In genomic region chrX:1052684-1053389, dm6 we compare ENCODE assay signal across 4 fruit fly cellular contexts.
TF ChIP-seq lines count a peak whose summit lies in the region.

No protein-coding gene starts in this region.

TF ChIP-seq in whole organism, adult, 20 proteins besides CTCF, POLR2A, EP300 and RAD21 (continued from another document):
- peak; percentile 25 for TF ChIP-seq CG33017 (tag; optimal IDR thresholded peaks at IDR 0.05; lab: Kevin White, UChicago)

TF ChIP-seq in whole organism, embryonic, 481 proteins besides CTCF, POLR2A, EP300 and RAD21 (continued from another document and continues in another):
- TF ChIP-seq HLH4C (GFP tag; IDR thresholded peaks at IDR 0.05; lab: Robert Waterston, UW; ENCODE audit: partially characterized antibody) (no peak), org-1 (GFP tag; optimal IDR thresholded peaks at IDR 0.05; lab: Kevin White, UChicago) (peak; percentile 8), croc (GFP tag; conservative IDR thresholded peaks at IDR 0.05; lab: Robert Waterston, UW) (peak; percentile 42; the same call in 1 of the 3 replicates), Lim3 (GFP tag; IDR thresholded peaks at IDR 0.05; lab: Robert Waterston, UW) (no peak), YL-1 (GFP tag; optimal IDR thresholded peaks at IDR 0.05; lab: Kevin White, UChicago) (no peak), CG1603 (tag; optimal IDR thresholded peaks at IDR 0.05; lab: Kevin White, UChicago) (peak; percentile 77), CG33557 (GFP tag; optimal IDR thresholded peaks at IDR 0.05; lab: Kevin White, UChicago) (peak; percentile 2), Fer3 (tag; optimal IDR thresholded peaks at IDR 0.05; lab: Kevin White, UChicago) (peak; percentile 25), Pdp1 (GFP tag; optimal IDR thresholded peaks at IDR 0.05; lab: Kevin White, UChicago) (peak in 1 of 2 experiments; percentile 40), Antp (GFP tag; optimal IDR thresholded peaks at IDR 0.05; lab: Kevin White, UChicago) (peak; percentile 52), CG7839 (tag; optimal IDR thresholded peaks at IDR 0.05; lab: Kevin White, UChicago) (peak; percentile 61), Hr51 (GFP tag; optimal IDR thresholded peaks at IDR 0.05; lab: Kevin White, UChicago) (peak in 1 of 2 experiments; percentile 43), Sox102F (GFP tag; optimal IDR thresholded peaks at IDR 0.05; lab: Kevin White, UChicago) (peak; percentile 60), fd96Cb (tag; optimal IDR thresholded peaks at IDR 0.05; lab: Kevin White, UChicago) (peak; percentile 55), slp2 (GFP tag; optimal IDR thresholded peaks at IDR 0.05; lab: Kevin White, UChicago) (no peak), CG18011 (GFP tag; optimal IDR thresholded peaks at IDR 0.05; lab: Kevin White, UChicago) (no peak), CG9817 (tag; optimal IDR thresholded peaks at IDR 0.05; lab: Kevin White, UChicago) (peak; percentile 31), CG7786 (GFP tag; optimal IDR thresholded peaks at IDR 0.05; lab: Kevin White, UChicago) (peak; percentile 8), Med (GFP tag; lab: Kevin White, UChicago) (peak; percentile 88), dmrt99B (tag; optimal IDR thresholded peaks at IDR 0.05; lab: Kevin White, UChicago) (peak; percentile 57), pan (optimal IDR thresholded peaks at IDR 0.05; lab: Kevin White, UChicago) (no peak), pan (GFP tag; optimal IDR thresholded peaks at IDR 0.05 in 1 of 2, IDR thresholded peaks at IDR 0.05 in 1 of 2) (peak in 1 of 2 experiments; percentile 37), dpn (GFP tag; optimal IDR thresholded peaks at IDR 0.05; lab: Kevin White, UChicago) (peak; percentile 3 to 42), grau (tag; optimal IDR thresholded peaks at IDR 0.05; lab: Kevin White, UChicago) (peak; percentile 49), nerfin-1 (tag; optimal IDR thresholded peaks at IDR 0.05; lab: Kevin White, UChicago) (peak; percentile 7), ftz-f1 (GFP tag; optimal IDR thresholded peaks at IDR 0.05; lab: Kevin White, UChicago) (no peak), CG14441 (GFP tag; IDR thresholded peaks at IDR 0.05; lab: Robert Waterston, UW) (peak; percentile 43; the same call in 1 of the 2 replicates), prd (optimal IDR thresholded peaks at IDR 0.05; lab: Kevin White, UChicago) (no peak), prd (GFP tag; IDR thresholded peaks at IDR 0.05; lab: Robert Waterston, UW) (peak; percentile 58; the same call in 1 of the 3 replicates), CG16863 (GFP tag; optimal IDR thresholded peaks at IDR 0.05; lab: Kevin White, UChicago) (peak; percentile 18), HLH3B (GFP tag; IDR thresholded peaks at IDR 0.05; lab: Robert Waterston, UW) (peak; percentile 40; the same call in 1 of the 2 replicates), Ssrp (tag; optimal IDR thresholded peaks at IDR 0.05; lab: Kevin White, UChicago) (peak; percentile 37), CG7271 (tag; optimal IDR thresholded peaks at IDR 0.05; lab: Kevin White, UChicago) (no peak), CG30431 (GFP tag; optimal IDR thresholded peaks at IDR 0.05; lab: Kevin White, UChicago) (peak; percentile 45), cwo (GFP tag; optimal IDR thresholded peaks at IDR 0.05; lab: Kevin White, UChicago) (peak; percentile 12), ttk (GFP tag; IDR thresholded peaks at IDR 0.05; lab: Robert Waterston, UW) (peak; percentile 41; the same call in 1 of the 2 replicates), CG1233 (GFP tag; optimal IDR thresholded peaks at IDR 0.05; lab: Kevin White, UChicago) (peak; percentile 20), stwl (tag; optimal IDR thresholded peaks at IDR 0.05; lab: Kevin White, UChicago) (no peak), pum (GFP tag; optimal IDR thresholded peaks at IDR 0.05; lab: Kevin White, UChicago) (peak; percentile 48), dmrt11E (tag; optimal IDR thresholded peaks at IDR 0.05; lab: Kevin White, UChicago) (peak; percentile 52), Mrtf (GFP tag; IDR thresholded peaks at IDR 0.05; lab: Robert Waterston, UW) (peak; percentile 61; the same call in 2 of the 3 replicates), CG16815 (GFP tag; optimal IDR thresholded peaks at IDR 0.05; lab: Kevin White, UChicago) (peak; percentile 17)

TF ChIP-seq in whole organism, prepupa, 60 proteins besides CTCF, POLR2A, EP300 and RAD21 (continued from another document):
- TF ChIP-seq lz (GFP tag; optimal IDR thresholded peaks at IDR 0.05; lab: Kevin White, UChicago): peak; percentile 81
- peak; percentile 66 for TF ChIP-seq Eip75B (GFP tag; optimal IDR thresholded peaks at IDR 0.05; lab: Kevin White, UChicago)
- peak; percentile 77 for TF ChIP-seq Hr39 (GFP tag; optimal IDR thresholded peaks at IDR 0.05; lab: Kevin White, UChicago)
- peak; percentile 64 for TF ChIP-seq achi (GFP tag; optimal IDR thresholded peaks at IDR 0.05; lab: Kevin White, UChicago)
- TF ChIP-seq pdm3 (GFP tag; optimal IDR thresholded peaks at IDR 0.05; lab: Kevin White, UChicago): peak; percentile 70
- TF ChIP-seq fd59A (GFP tag; optimal IDR thresholded peaks at IDR 0.05; lab: Kevin White, UChicago): peak; percentile 41
- peak; percentile 72 for TF ChIP-seq acj6 (GFP tag; optimal IDR thresholded peaks at IDR 0.05; lab: Kevin White, UChicago)
- peak; percentile 79 for TF ChIP-seq esn (GFP tag; optimal IDR thresholded peaks at IDR 0.05; lab: Kevin White, UChicago)
- no peak for TF ChIP-seq fkh (GFP tag; optimal IDR thresholded peaks at IDR 0.05; lab: Kevin White, UChicago)
- peak; percentile 91 for TF ChIP-seq Eip78C (GFP tag; lab: Kevin White, UChicago)
- peak; percentile 56 for TF ChIP-seq CG3032 (tag; optimal IDR thresholded peaks at IDR 0.05; lab: Kevin White, UChicago)
- TF ChIP-seq CG6808 (GFP tag; optimal IDR thresholded peaks at IDR 0.05; lab: Kevin White, UChicago): peak; percentile 63
- TF ChIP-seq eg (GFP tag; IDR thresholded peaks at IDR 0.05; lab: Robert Waterston, UW): peak; percentile 66; the same call in 2 of the 3 replicates
- peak; percentile 61 for TF ChIP-seq Ets96B (tag; optimal IDR thresholded peaks at IDR 0.05; lab: Kevin White, UChicago)
- peak; percentile 33 for TF ChIP-seq CG4318 (GFP tag; optimal IDR thresholded peaks at IDR 0.05; lab: Kevin White, UChicago)
- TF ChIP-seq CG31627 (GFP tag; optimal IDR thresholded peaks at IDR 0.05; lab: Kevin White, UChicago): peak; percentile 78
- TF ChIP-seq CG15336 (GFP tag; IDR thresholded peaks at IDR 0.05; lab: Robert Waterston, UW): peak; percentile 55; the same call in 1 of the 2 replicates
- TF ChIP-seq fd85E (GFP tag; optimal IDR thresholded peaks at IDR 0.05; lab: Kevin White, UChicago): no peak
- TF ChIP-seq CG8119 (GFP tag; IDR thresholded peaks at IDR 0.05; lab: Robert Waterston, UW): peak; percentile 49; the same call in 1 of the 3 replicates
- peak; percentile 12 for TF ChIP-seq Blimp-1 (GFP tag; optimal IDR thresholded peaks at IDR 0.05; lab: Kevin White, UChicago)
- TF ChIP-seq CG8632 (GFP tag; optimal IDR thresholded peaks at IDR 0.05; lab: Kevin White, UChicago): peak; percentile 64
- TF ChIP-seq CG6163 (GFP tag; IDR thresholded peaks at IDR 0.05; lab: Robert Waterston, UW): peak; percentile 78
- peak; percentile 55 for TF ChIP-seq Hr4 (GFP tag; optimal IDR thresholded peaks at IDR 0.05; lab: Kevin White, UChicago)
- TF ChIP-seq net (GFP tag; optimal IDR thresholded peaks at IDR 0.05; lab: Kevin White, UChicago): peak; percentile 66
- TF ChIP-seq svp (GFP tag; lab: Kevin White, UChicago): peak; percentile 95
- peak; percentile 63 for TF ChIP-seq vri (GFP tag; optimal IDR thresholded peaks at IDR 0.05; lab: Kevin White, UChicago)
- TF ChIP-seq Sox14 (GFP tag; optimal IDR thresholded peaks at IDR 0.05; lab: Kevin White, UChicago): peak; percentile 63
- TF ChIP-seq Sox102F (GFP tag; optimal IDR thresholded peaks at IDR 0.05; lab: Kevin White, UChicago): peak; percentile 70
- peak; percentile 70 for TF ChIP-seq cyc (GFP tag; optimal IDR thresholded peaks at IDR 0.05; lab: Kevin White, UChicago)
- TF ChIP-seq spab (GFP tag; optimal IDR thresholded peaks at IDR 0.05; lab: Kevin White, UChicago): peak; percentile 50
- TF ChIP-seq CG16779 (tag; optimal IDR thresholded peaks at IDR 0.05; lab: Kevin White, UChicago): peak; percentile 25
- TF ChIP-seq CG6792 (GFP tag; optimal IDR thresholded peaks at IDR 0.05; lab: Kevin White, UChicago): peak; percentile 74
- 0 out of 2 replicates have a peak, but pooled peaks have one; percentile 19 for TF ChIP-seq CG11294 (GFP tag; IDR thresholded peaks at IDR 0.05; lab: Robert Waterston, UW)
- peak; percentile 64 for TF ChIP-seq CG11902 (GFP tag; optimal IDR thresholded peaks at IDR 0.05; lab: Kevin White, UChicago)
- TF ChIP-seq CG11762 (GFP tag; optimal IDR thresholded peaks at IDR 0.05; lab: Kevin White, UChicago; ENCODE audit: insufficient read depth): peak; percentile 14
- TF ChIP-seq CG9139 (GFP tag; optimal IDR thresholded peaks at IDR 0.05; lab: Kevin White, UChicago): peak; percentile 40
- TF ChIP-seq dac (GFP tag; optimal IDR thresholded peaks at IDR 0.05; lab: Kevin White, UChicago): no peak
- peak; percentile 70 for TF ChIP-seq CG10631 (GFP tag; optimal IDR thresholded peaks at IDR 0.05; lab: Kevin White, UChicago)
- TF ChIP-seq CG32006 (GFP tag; optimal IDR thresholded peaks at IDR 0.05; lab: Kevin White, UChicago): peak; percentile 66
- TF ChIP-seq CG3919 (GFP tag; optimal IDR thresholded peaks at IDR 0.05; lab: Kevin White, UChicago): peak; percentile 70
- peak; percentile 58 for TF ChIP-seq Ets21C (GFP tag; optimal IDR thresholded peaks at IDR 0.05; lab: Kevin White, UChicago)
TF ChIP-seq in whole organism, prepupa: peak in this region for 52.

TF ChIP-seq in whole organism, wandering third instar larva, 38 proteins besides CTCF, POLR2A, EP300 and RAD21 (continued from another document):
- TF ChIP-seq Rel (GFP tag; optimal IDR thresholded peaks at IDR 0.05; lab: Kevin White, UChicago) (no peak), Rel (tag; optimal IDR thresholded peaks at IDR 0.05; lab: Kevin White, UChicago) (peak; percentile 17)
